Fruit fly (Drosophila melanogaster) whole organism, embryonic: Measurements from ENCODE around the gene Pcd.

ENCODE experiments used
- ATbp ChIP-seq: fragments of 200-800 bp; sonication (Bioruptor generic); optimal IDR thresholded peaks from 2 replicates; lab custom pipeline; 2017; ENCODE audit warnings: missing biosample characterization, mild to moderate bottlenecking, missing genetic modification characterization, missing genetic modification reagents
- BEAF-32 ChIP-seq: fragments of 200-800 bp; sonication (Bioruptor generic); optimal IDR thresholded peaks from 3 replicates; lab custom pipeline; 2017; ENCODE audit warnings: missing biosample characterization, missing genetic modification characterization, mild to moderate bottlenecking, moderate library complexity, missing genetic modification reagents
- C15 ChIP-seq: fragments of 200-800 bp; sonication (Bioruptor generic); IDR thresholded peaks from 3 replicates; pipeline ENCODE4 v1.3.6; 2022; ENCODE audit warnings: missing biosample characterization, missing genetic modification characterization
- CG10147 ChIP-seq: fragments of 200-800 bp; sonication (Bioruptor generic); optimal IDR thresholded peaks from 2 replicates; lab custom pipeline; 2019; ENCODE audit warnings: missing biosample characterization, mild to moderate bottlenecking, missing genetic modification characterization, moderate library complexity
- CG1024 ChIP-seq: fragments of 200-800 bp; sonication (Bioruptor generic); IDR thresholded peaks from 2 replicates; pipeline ENCODE4 v1.3.6; 2022; ENCODE audit warnings: missing biosample characterization, missing genetic modification characterization
- CG10565 ChIP-seq: fragments of 200-800 bp; sonication (Bioruptor generic); optimal IDR thresholded peaks from 3 replicates; lab custom pipeline; 2016; ENCODE audit warnings: missing biosample characterization, mild to moderate bottlenecking, missing genetic modification characterization
- CG10654 ChIP-seq: fragments of 200-800 bp; sonication (Bioruptor generic); optimal IDR thresholded peaks from 2 replicates; lab custom pipeline; 2016; ENCODE audit warnings: missing biosample characterization, missing genetic modification characterization
- CG11247 ChIP-seq: fragments of 200-800 bp; sonication (Bioruptor generic); IDR thresholded peaks from 2 replicates; pipeline ENCODE4 v1.3.6; 2022; ENCODE audit warnings: missing biosample characterization, missing genetic modification characterization
- CG11504 ChIP-seq: fragments of 200-800 bp; sonication (Bioruptor generic); optimal IDR thresholded peaks from 3 replicates; lab custom pipeline; 2019; ENCODE audit warnings: missing biosample characterization, mild to moderate bottlenecking, missing genetic modification characterization, moderate library complexity
- CG11723 ChIP-seq: fragments of 200-800 bp; sonication (Bioruptor generic); optimal IDR thresholded peaks from 2 replicates; lab custom pipeline; 2017; ENCODE audit warnings: missing biosample characterization, mild to moderate bottlenecking, missing genetic modification characterization
- CG12219 ChIP-seq: fragments of 200-800 bp; sonication (Bioruptor generic); optimal IDR thresholded peaks from 3 replicates; lab custom pipeline; 2018; ENCODE audit warnings: missing biosample characterization, mild to moderate bottlenecking, missing genetic modification characterization
- CG13123 ChIP-seq: fragments of 200-800 bp; sonication (Bioruptor generic); optimal IDR thresholded peaks from 2 replicates; lab custom pipeline; 2016; ENCODE audit warnings: missing biosample characterization, missing genetic modification characterization
- CG15696 ChIP-seq: fragments of 200-800 bp; sonication (Bioruptor generic); optimal IDR thresholded peaks from 2 replicates; lab custom pipeline; 2019; ENCODE audit warnings: missing biosample characterization, mild to moderate bottlenecking, missing genetic modification characterization, moderate library complexity
- CG1603 ChIP-seq: fragments of 200-800 bp; sonication (Bioruptor generic); optimal IDR thresholded peaks from 2 replicates; lab custom pipeline; 2019; ENCODE audit warnings: missing biosample characterization, mild to moderate bottlenecking, missing genetic modification characterization, moderate library complexity
- CG17568 ChIP-seq: fragments of 200-800 bp; sonication (Bioruptor generic); optimal IDR thresholded peaks from 2 replicates; lab custom pipeline; 2018; ENCODE audit warnings: missing biosample characterization, mild to moderate bottlenecking, missing genetic modification characterization, moderate library complexity
- CG2120 ChIP-seq: fragments of 200-800 bp; sonication (Bioruptor generic); optimal IDR thresholded peaks from 3 replicates; lab custom pipeline; 2016; ENCODE audit warnings: missing biosample characterization, missing genetic modification characterization
- CG2129 ChIP-seq: fragments of 200-800 bp; sonication (Bioruptor generic); IDR thresholded peaks from 2 replicates; pipeline ENCODE4 v1.3.6; 2022; ENCODE audit warnings: missing biosample characterization, missing genetic modification characterization; ENCODE audit not compliant: partially characterized antibody
- CG2678 ChIP-seq: fragments of 200-800 bp; sonication (Bioruptor generic); optimal IDR thresholded peaks from 3 replicates; lab custom pipeline; 2019; ENCODE audit warnings: missing biosample characterization, mild to moderate bottlenecking, missing genetic modification characterization, moderate library complexity
- CG34224 ChIP-seq: fragments of 200-800 bp; sonication (Bioruptor generic); IDR thresholded peaks from 3 replicates; pipeline ENCODE4 v1.3.6; 2022; ENCODE audit warnings: missing biosample characterization, missing genetic modification characterization; ENCODE audit not compliant: partially characterized antibody
- CG43689 ChIP-seq: fragments of 200-800 bp; sonication (Bioruptor generic); IDR thresholded peaks from 2 replicates; pipeline ENCODE4 v1.3.6; 2022; ENCODE audit warnings: missing biosample characterization, missing genetic modification characterization
- CG6175 ChIP-seq: fragments of 200-800 bp; sonication (Bioruptor generic); IDR thresholded peaks from 3 replicates; pipeline ENCODE4 v1.3.6; 2022; ENCODE audit warnings: missing biosample characterization, missing genetic modification characterization
- CG9215 ChIP-seq: fragments of 200-800 bp; sonication (Bioruptor generic); IDR thresholded peaks from 2 replicates; pipeline ENCODE4 v1.3.6; 2022; ENCODE audit warnings: missing biosample characterization, missing genetic modification characterization
- Chrac-16 ChIP-seq: fragments of 200-800 bp; sonication (Bioruptor generic); optimal IDR thresholded peaks from 3 replicates; lab custom pipeline; 2016; ENCODE audit warnings: missing biosample characterization, missing genetic modification characterization
- D ChIP-seq, 2 experiments: fragments of 200-800 bp in 1 of 2; fragments of >200 bp in 1 of 2; sonication (Bioruptor generic) in 1 of 2; optimal IDR thresholded peaks; 2 replicates in 1 of 2; 3 replicates in 1 of 2; lab custom pipeline; 2017; ENCODE audit warnings: mild to moderate bottlenecking in 1 of 2, missing biosample characterization in 1 of 2, missing genetic modification characterization in 1 of 2, missing genetic modification reagents in 1 of 2
- Doc2 ChIP-seq: fragments of 200-800 bp; sonication (Bioruptor generic); IDR thresholded peaks from 2 replicates; pipeline ENCODE4 v1.3.6; 2022; ENCODE audit warnings: missing biosample characterization, missing genetic modification characterization
- Fer2 ChIP-seq: fragments of 200-800 bp; sonication (Bioruptor generic); optimal IDR thresholded peaks from 2 replicates; lab custom pipeline; 2018; ENCODE audit warnings: missing biosample characterization, mild to moderate bottlenecking, missing genetic modification characterization, moderate library complexity
- MESR4 ChIP-seq: fragments of 200-800 bp; sonication (Bioruptor generic); optimal IDR thresholded peaks from 2 replicates; lab custom pipeline; 2018; ENCODE audit warnings: missing biosample characterization, mild to moderate bottlenecking, missing genetic modification characterization, moderate library complexity
- Max ChIP-seq: fragments of 200-800 bp; sonication (Bioruptor generic); optimal IDR thresholded peaks from 2 replicates; lab custom pipeline; 2016; ENCODE audit warnings: missing biosample characterization, mild to moderate bottlenecking, missing genetic modification characterization
- NFAT ChIP-seq: fragments of 200-800 bp; sonication (Bioruptor generic); IDR thresholded peaks from 2 replicates; pipeline ENCODE4 v1.3.6; 2022; ENCODE audit warnings: missing biosample characterization, missing genetic modification characterization
- Neu2 ChIP-seq: fragments of 200-800 bp; sonication (Bioruptor generic); optimal IDR thresholded peaks from 3 replicates; lab custom pipeline; 2016; ENCODE audit warnings: missing biosample characterization, missing genetic modification characterization, borderline replicate concordance
- Scr ChIP-seq: fragments of 200-800 bp; sonication (Bioruptor generic); IDR thresholded peaks from 2 replicates; pipeline ENCODE4 v1.3.6; 2022; ENCODE audit warnings: missing biosample characterization, missing genetic modification characterization; ENCODE audit not compliant: partially characterized antibody
- abd-A ChIP-seq: fragments of 200-800 bp; sonication (Bioruptor generic); optimal IDR thresholded peaks from 3 replicates; lab custom pipeline; 2019; ENCODE audit warnings: missing biosample characterization, mild to moderate bottlenecking, missing genetic modification characterization, moderate library complexity
- cad ChIP-seq: fragments of >200 bp; optimal IDR thresholded peaks from 2 replicates; lab custom pipeline; 2017; ENCODE audit warnings: missing biosample characterization, missing genetic modification characterization
- cas ChIP-seq: fragments of 200-800 bp; sonication (Bioruptor generic); IDR thresholded peaks from 2 replicates; pipeline ENCODE4 v1.3.6; 2022; ENCODE audit warnings: missing biosample characterization, missing genetic modification characterization
- crc ChIP-seq: fragments of 200-800 bp; sonication (Bioruptor generic); optimal IDR thresholded peaks from 2 replicates; lab custom pipeline; 2016; ENCODE audit warnings: missing biosample characterization, missing genetic modification characterization
- dpn ChIP-seq, 2 experiments: fragments of 200-800 bp; sonication (Bioruptor generic); optimal IDR thresholded peaks; 3 replicates each; lab custom pipeline; 2016; ENCODE audit warnings: missing biosample characterization in 2 of 2, missing genetic modification characterization in 2 of 2
- ewg ChIP-seq: fragments of 200-800 bp; sonication (Bioruptor generic); optimal IDR thresholded peaks from 3 replicates; lab custom pipeline; 2017; ENCODE audit warnings: mild to moderate bottlenecking, missing biosample characterization, missing genetic modification reagents, missing genetic modification characterization
- fd102C ChIP-seq: fragments of 200-800 bp; sonication (Bioruptor generic); optimal IDR thresholded peaks from 2 replicates; lab custom pipeline; 2018; ENCODE audit warnings: missing biosample characterization, mild to moderate bottlenecking, missing genetic modification characterization, moderate library complexity
- jigr1 ChIP-seq: fragments of 200-800 bp; sonication (Bioruptor generic); IDR thresholded peaks from 3 replicates; pipeline ENCODE4 v1.3.6; 2022; ENCODE audit warnings: missing biosample characterization, missing genetic modification characterization
- jumu ChIP-seq: fragments of 200-800 bp; sonication (Bioruptor generic); optimal IDR thresholded peaks from 3 replicates; lab custom pipeline; 2016; ENCODE audit warnings: missing biosample characterization, missing genetic modification characterization
- org-1 ChIP-seq: fragments of 200-800 bp; sonication (Bioruptor generic); optimal IDR thresholded peaks from 2 replicates; lab custom pipeline; 2017; ENCODE audit warnings: missing biosample characterization, missing genetic modification characterization
- psq ChIP-seq: fragments of 200-800 bp; sonication (Bioruptor generic); optimal IDR thresholded peaks from 2 replicates; lab custom pipeline; 2017; ENCODE audit warnings: missing biosample characterization, missing genetic modification characterization
- ssp ChIP-seq: fragments of 200-800 bp; sonication (Bioruptor generic); IDR thresholded peaks from 2 replicates; pipeline ENCODE4 v1.3.6; 2022; ENCODE audit warnings: missing biosample characterization, missing genetic modification characterization
- tap ChIP-seq: fragments of 200-800 bp; optimal IDR thresholded peaks from 3 replicates; lab custom pipeline; 2019; ENCODE audit warnings: missing biosample characterization, mild to moderate bottlenecking, missing genetic modification characterization, moderate library complexity
- tio ChIP-seq: fragments of 200-800 bp; sonication (Bioruptor generic); optimal IDR thresholded peaks from 2 replicates; lab custom pipeline; 2017; ENCODE audit warnings: missing biosample characterization, missing genetic modification characterization, inconsistent platforms
- tup ChIP-seq: fragments of 200-800 bp; sonication (Bioruptor generic); optimal IDR thresholded peaks from 2 replicates; lab custom pipeline; 2016; ENCODE audit warnings: missing biosample characterization, mild to moderate bottlenecking, missing genetic modification characterization, moderate library complexity
- twi ChIP-seq: fragments of 200-800 bp; optimal IDR thresholded peaks from 2 replicates; lab custom pipeline; 2019; ENCODE audit warnings: missing biosample characterization, mild to moderate bottlenecking, missing genetic modification characterization, moderate library complexity
- wdn ChIP-seq: fragments of 200-800 bp; sonication (Bioruptor generic); IDR thresholded peaks from 2 replicates; pipeline ENCODE4 v1.3.6; 2022; ENCODE audit warnings: missing biosample characterization, missing genetic modification characterization
- yki ChIP-seq: fragments of >200 bp; optimal IDR thresholded peaks from 3 replicates; lab custom pipeline; 2018
- z ChIP-seq: fragments of 200-800 bp; sonication (Bioruptor generic); IDR thresholded peaks from 3 replicates; pipeline ENCODE4 v1.3.6; 2022; ENCODE audit warnings: missing biosample characterization, missing genetic modification characterization

Gene Pcd

dm6 chr3R:29748591-29749303, 25.8 kb downstream of the Pcd start, which contains the start of the genes ATPsyngamma and yata (continued):
- no peak; the same call in 1 of the 2 replicates for TF ChIP-seq CG2129 (GFP tag; lab: Robert Waterston, UW)
- TF ChIP-seq BEAF-32 = peak; percentile 78
- peak in 1 of 2 experiments; percentile 35 for TF ChIP-seq dpn (GFP tag; optimal IDR thresholded peaks at IDR 0.05; lab: Kevin White, UChicago)
- no peak for TF ChIP-seq org-1 (GFP tag; lab: Kevin White, UChicago)
- peak; percentile 4 for TF ChIP-seq ATbp (GFP tag; lab: Kevin White, UChicago)
- TF ChIP-seq cas (GFP tag; lab: Robert Waterston, UW) = no peak
- peak; percentile 78 for TF ChIP-seq Scr
- no peak for TF ChIP-seq wdn (GFP tag; lab: Robert Waterston, UW)
- peak; percentile 27 for TF ChIP-seq Max
- no peak for TF ChIP-seq CG17568 (GFP tag; lab: Kevin White, UChicago)
- TF ChIP-seq CG43689 (GFP tag; lab: Robert Waterston, UW) = no peak
- no peak for TF ChIP-seq CG11504 (tag; lab: Kevin White, UChicago)
- no peak for TF ChIP-seq CG11723 (GFP tag; lab: Kevin White, UChicago)
- no peak for TF ChIP-seq abd-A
- no peak for TF ChIP-seq CG2678 (tag; lab: Kevin White, UChicago)
- no peak for TF ChIP-seq Fer2 (tag; lab: Kevin White, UChicago)
- peak; percentile 11 for TF ChIP-seq ewg (GFP tag; lab: Kevin White, UChicago)
- peak; percentile 43 for TF ChIP-seq CG34224 (GFP tag; lab: Robert Waterston, UW)
- TF ChIP-seq C15 = no peak
- peak; percentile 21 for TF ChIP-seq CG2120 (GFP tag; lab: Kevin White, UChicago)
- TF ChIP-seq CG12219 (GFP tag; lab: Kevin White, UChicago) = no peak
- TF ChIP-seq CG9215 (GFP tag; lab: Robert Waterston, UW) = no peak
- TF ChIP-seq CG13123 = no peak
- TF ChIP-seq z (GFP tag; lab: Robert Waterston, UW) = no peak
- no peak for TF ChIP-seq tio (GFP tag; lab: Kevin White, UChicago)
- TF ChIP-seq crc (GFP tag; lab: Kevin White, UChicago) = no peak
- TF ChIP-seq Doc2 = no peak
- TF ChIP-seq CG10565 (GFP tag; lab: Kevin White, UChicago) = no peak
- no peak for TF ChIP-seq yki (lab: Kevin White, UChicago)
- TF ChIP-seq MESR4 (GFP tag; lab: Kevin White, UChicago) = peak; percentile 97
- no peak for TF ChIP-seq CG1603 (tag; lab: Kevin White, UChicago)
- TF ChIP-seq CG6175 = no peak
- peak; percentile 37 for TF ChIP-seq CG15696 (tag; lab: Kevin White, UChicago)
- no peak for TF ChIP-seq Neu2 (GFP tag; lab: Kevin White, UChicago)
- TF ChIP-seq psq = no peak
- TF ChIP-seq jumu (GFP tag; lab: Kevin White, UChicago) = no peak
- TF ChIP-seq jigr1 = peak; percentile 81; the same call in 2 of the 3 replicates
- no peak for TF ChIP-seq NFAT (GFP tag; lab: Robert Waterston, UW)
- no peak for TF ChIP-seq CG1024 (GFP tag; lab: Robert Waterston, UW)
- TF ChIP-seq CG11247 (GFP tag; lab: Robert Waterston, UW) = no peak
- TF ChIP-seq tup (GFP tag; lab: Kevin White, UChicago) = no peak
- no peak for TF ChIP-seq tap (tag; lab: Kevin White, UChicago)
- no peak for TF ChIP-seq fd102C
- TF ChIP-seq Chrac-16 = no peak
- no peak for TF ChIP-seq cad (GFP tag; lab: Kevin White, UChicago)
- no peak for TF ChIP-seq CG10654 (GFP tag; lab: Kevin White, UChicago)
- no peak for TF ChIP-seq D (optimal IDR thresholded peaks at IDR 0.05; lab: Kevin White, UChicago)
- TF ChIP-seq D (GFP tag; optimal IDR thresholded peaks at IDR 0.05; lab: Kevin White, UChicago) = no peak
- TF ChIP-seq CG10147 (GFP tag; lab: Kevin White, UChicago) = no peak
- TF ChIP-seq twi (tag; lab: Kevin White, UChicago) = no peak
- TF ChIP-seq ssp (GFP tag; lab: Robert Waterston, UW) = no peak
